Worm (Caenorhabditis elegans) whole organism, L3 larva: Measurements from ENCODE around the gene M199.2.

Source experiments
- nfya-1 ChIP-seq: sonication (generic microtip); optimal IDR thresholded peaks from 2 replicates; lab custom pipeline; 2017; ENCODE audit warnings: missing genetic modification characterization, mild to moderate bottlenecking, missing compliant biosample characterization, antibody characterized with exemption, moderate library complexity; ENCODE audit not compliant: insufficient read depth
- nhr-23 ChIP-seq: fragments of 150-350 bp; optimal IDR thresholded peaks from 2 replicates; lab custom pipeline; 2014; ENCODE audit warnings: missing biosample characterization, missing genetic modification reagents, missing genetic modification characterization
- nhr-237 ChIP-seq: fragments of 150-350 bp; optimal IDR thresholded peaks from 2 replicates; lab custom pipeline; 2014; ENCODE audit warnings: missing biosample characterization, missing genetic modification characterization
- snpc-4 ChIP-seq: fragments of 150-350 bp; optimal IDR thresholded peaks from 2 replicates; lab custom pipeline; 2014; ENCODE audit warnings: missing biosample characterization, missing genetic modification characterization
- ztf-11 ChIP-seq: fragments of 150-350 bp; optimal IDR thresholded peaks from 2 replicates; lab custom pipeline; 2014; ENCODE audit warnings: missing biosample characterization, missing genetic modification characterization
- ztf-4 ChIP-seq: fragments of 150-350 bp; optimal IDR thresholded peaks from 2 replicates; lab custom pipeline; 2014; ENCODE audit warnings: missing biosample characterization, missing genetic modification characterization

DNA sequence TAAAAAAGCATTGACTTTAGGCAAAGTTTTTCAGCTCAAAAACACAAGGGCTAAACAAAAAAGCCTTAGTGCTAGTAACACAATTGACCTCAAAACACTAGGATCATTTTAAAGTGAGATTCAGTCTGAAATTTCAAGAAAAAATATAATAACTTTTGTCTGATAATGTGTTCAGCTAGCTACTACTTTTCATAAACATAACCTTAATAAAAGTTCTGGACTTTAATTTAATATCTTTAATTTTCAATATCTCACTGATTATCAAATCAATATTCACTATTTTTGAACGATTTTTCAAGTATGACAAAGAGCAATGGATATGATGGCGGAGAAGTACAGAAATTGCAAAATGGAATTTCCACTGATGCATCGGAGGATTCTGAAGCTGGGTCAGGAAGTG is 5.7 kb downstream of the M199.2 start, which contains the start of gene M199.135:
- TF ChIP-seq nfya-1 (no peak), snpc-4 (tag; lab: Kevin White, UChicago) (no peak), nhr-237 (tag; lab: Kevin White, UChicago) (no peak), ztf-4 (no peak), nhr-23 (no peak), ztf-11 (tag; lab: Kevin White, UChicago) (no peak)
